Worm (Caenorhabditis elegans) whole organism, L2 larva: ENCODE results near the gene C16C8.26.

ENCODE experiments used
- alr-1 ChIP-seq: fragments of 150-350 bp; optimal IDR thresholded peaks from 2 replicates; lab custom pipeline; 2014; ENCODE audit warnings: missing biosample characterization, missing genetic modification characterization
- ama-1 ChIP-seq: fragments of 150-350 bp; optimal IDR thresholded peaks from 2 replicates; lab custom pipeline; 2018; ENCODE audit warnings: inconsistent platforms
- blmp-1 ChIP-seq: sonication (generic microtip); optimal IDR thresholded peaks from 2 replicates; lab custom pipeline; 2017; ENCODE audit warnings: missing genetic modification characterization, mild to moderate bottlenecking, missing compliant biosample characterization, antibody characterized with exemption, moderate library complexity; ENCODE audit not compliant: insufficient read depth
- ceh-82 ChIP-seq: fragments of 150-350 bp; optimal IDR thresholded peaks from 2 replicates; lab custom pipeline; 2014; ENCODE audit warnings: missing biosample characterization, missing genetic modification characterization
- egl-27 ChIP-seq: sonication (generic microtip); optimal IDR thresholded peaks from 3 replicates; lab custom pipeline; 2017; ENCODE audit warnings: missing biosample characterization, missing genetic modification reagents, missing genetic modification characterization
- elt-3 ChIP-seq: sonication (generic microtip); optimal IDR thresholded peaks from 2 replicates; lab custom pipeline; 2017; ENCODE audit warnings: missing biosample characterization, missing genetic modification characterization
- lin-11 ChIP-seq: fragments of 150-350 bp; sonication (generic microtip); optimal IDR thresholded peaks from 2 replicates; lab custom pipeline; 2014; ENCODE audit warnings: missing biosample characterization, missing genetic modification characterization, inconsistent platforms, mixed read lengths
- lsy-2 ChIP-seq, 2 experiments: fragments of 150-350 bp in 1 of 2; sonication (generic microtip) in 1 of 2; optimal IDR thresholded peaks; 2 replicates each; lab custom pipeline; 2014 to 2017; ENCODE audit warnings: missing biosample characterization in 2 of 2, missing genetic modification characterization in 2 of 2
- mdl-1 ChIP-seq, 2 experiments: fragments of 150-350 bp in 1 of 2; sonication (generic microtip) in 1 of 2; optimal IDR thresholded peaks; 2 replicates each; lab custom pipeline; 2017; ENCODE audit warnings: missing biosample characterization in 2 of 2, missing genetic modification characterization in 2 of 2
- nhr-11 ChIP-seq: fragments of 150-350 bp; optimal IDR thresholded peaks from 2 replicates; lab custom pipeline; 2014; ENCODE audit warnings: missing biosample characterization, missing genetic modification characterization
- peb-1 ChIP-seq: fragments of 150-350 bp; optimal IDR thresholded peaks from 2 replicates; lab custom pipeline; 2014; ENCODE audit warnings: missing biosample characterization, missing genetic modification characterization
- skn-1 ChIP-seq: sonication (generic microtip); optimal IDR thresholded peaks from 2 replicates; lab custom pipeline; 2017; ENCODE audit warnings: missing biosample characterization, missing genetic modification characterization
- snpc-4 ChIP-seq: fragments of 150-350 bp; optimal IDR thresholded peaks from 2 replicates; lab custom pipeline; 2014; ENCODE audit warnings: missing biosample characterization, missing genetic modification characterization
- unc-62 ChIP-seq: fragments of 150-350 bp; optimal IDR thresholded peaks from 2 replicates; lab custom pipeline; 2014; ENCODE audit warnings: missing biosample characterization, missing genetic modification reagents, missing genetic modification characterization

- TF ChIP-seq lin-11 (tag; lab: Kevin White, UChicago) (no peak), nhr-11 (tag; lab: Kevin White, UChicago) (no peak), mdl-1 (tag; optimal IDR thresholded peaks at IDR 0.05; lab: Kevin White, UChicago) (no peak), ama-1 (no peak), alr-1 (tag; lab: Kevin White, UChicago) (no peak), unc-62 (GFP tag; lab: Kevin White, UChicago) (no peak), snpc-4 (no peak), ceh-82 (tag; lab: Kevin White, UChicago) (no peak), skn-1 (tag; lab: Kevin White, UChicago) (no peak), elt-3 (tag; lab: Kevin White, UChicago) (no peak), peb-1 (tag; lab: Kevin White, UChicago) (no peak), egl-27 (tag; lab: Kevin White, UChicago) (no peak), lsy-2 (tag; optimal IDR thresholded peaks at IDR 0.05; lab: Kevin White, UChicago) (no peak), blmp-1 (tag; lab: Kevin White, UChicago) (no peak)
Measured at ce11 chrII:3459199-3459598, 1.1 kb upstream of the C16C8.26 start.
